Worm (Caenorhabditis elegans): ENCODE data around the gene srxa-4.

srxa-4 gene

DNA sequence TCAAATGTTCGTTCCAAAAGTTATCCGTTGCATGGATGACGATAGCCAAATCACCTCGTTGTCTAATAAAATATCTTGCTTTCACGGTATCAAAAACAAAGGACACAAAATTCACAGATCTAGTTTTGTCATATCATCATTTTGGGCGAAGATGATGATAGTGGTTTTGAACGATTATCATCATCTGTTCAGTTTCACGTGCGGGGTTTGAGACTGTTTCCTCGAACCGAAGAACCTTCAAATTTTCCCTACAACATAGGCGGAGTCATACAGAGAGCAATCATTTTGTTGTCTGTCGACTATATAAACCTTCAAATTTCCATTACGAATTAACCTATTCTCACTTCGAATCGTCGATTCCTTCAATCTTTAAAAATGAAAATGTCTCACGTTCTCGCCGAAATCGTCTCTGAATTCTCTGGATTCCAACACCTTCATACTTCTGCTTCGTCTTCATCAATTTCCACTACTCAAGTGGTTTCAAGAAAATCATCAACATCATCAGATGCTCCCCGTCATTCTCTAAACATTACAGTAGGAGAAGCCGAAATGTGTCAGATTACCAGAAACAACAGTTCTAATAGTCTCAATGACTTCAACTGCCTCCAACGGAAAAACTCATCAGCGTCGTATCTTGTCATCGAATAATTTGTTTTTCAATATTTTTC, 7.0 kb upstream of the srxa-4 start, which contains the start of gene F18E3.11 (continued):
- TF ChIP-seq ZK546.5 (tag; optimal IDR thresholded peaks at IDR 0.05) (no peak), ama-1 (optimal IDR thresholded peaks at IDR 0.05) (peak; percentile 94), hlh-11 (tag; optimal IDR thresholded peaks at IDR 0.05) (peak; percentile 71), nhr-102 (tag; optimal IDR thresholded peaks at IDR 0.05) (no peak), F49E8.2 (tag; optimal IDR thresholded peaks at IDR 0.05; ENCODE audit: borderline replicate concordance) (no peak), cey-2 (tag; optimal IDR thresholded peaks at IDR 0.05; ENCODE audit: borderline replicate concordance, insufficient read depth) (no peak), nhr-25 (tag; optimal IDR thresholded peaks at IDR 0.05; ENCODE audit: borderline replicate concordance, insufficient read depth) (peak; percentile 72), nhr-10 (tag; optimal IDR thresholded peaks at IDR 0.05) (no peak), lin-1 (GFP tag; IDR thresholded peaks at IDR 0.05) (no peak), duxl-1 (tag; optimal IDR thresholded peaks at IDR 0.05; ENCODE audit: poor library complexity) (peak; percentile 10), tra-1 (GFP tag; IDR thresholded peaks at IDR 0.05) (0 out of 2 replicates have a peak, but pooled peaks have one; percentile 29), hmg-1.1 (GFP tag; IDR thresholded peaks at IDR 0.05) (no peak), lin-38 (GFP tag; IDR thresholded peaks at IDR 0.05) (no peak)

- TF ChIP-seq php-3 (GFP tag; IDR thresholded peaks at IDR 0.05) (no peak), ceh-44 (GFP tag; IDR thresholded peaks at IDR 0.05) (no peak), ama-1 (optimal IDR thresholded peaks at IDR 0.05) (peak; percentile 96)
Observed at ce11 chrV:7414909-7415308, 5.4 kb upstream of the srxa-4 start, which contains the start of gene F18E3.12. TSS of gene F18E3.12 (plus strand) at chrV:7414985.

ce11 chrV:7415780-7416428, 4.4 kb upstream of the srxa-4 start, which contains the start of gene F18E3.13:
TSS of gene F18E3.13 (plus strand) at chrV:7416164.
- no peak for TF ChIP-seq snpc-1.2 (GFP tag; IDR thresholded peaks at IDR 0.05)
- no peak for TF ChIP-seq F26F4.8 (GFP tag; conservative IDR thresholded peaks at IDR 0.05)
- peak; percentile 50 for TF ChIP-seq cey-2 (tag; optimal IDR thresholded peaks at IDR 0.05; ENCODE audit: borderline replicate concordance, insufficient read depth)
- TF ChIP-seq lin-15B (tag; optimal IDR thresholded peaks at IDR 0.05), result no peak
- no peak for TF ChIP-seq Y105C5A.15 (GFP tag; IDR thresholded peaks at IDR 0.05)
- no peak for TF ChIP-seq mdt-29 (GFP tag; IDR thresholded peaks at IDR 0.05)
- peak; percentile 45; the same call in 1 of the 2 replicates for TF ChIP-seq T26A8.4 (GFP tag; IDR thresholded peaks at IDR 0.05)
- TF ChIP-seq gei-8 (GFP tag; optimal IDR thresholded peaks at IDR 0.05), result peak; percentile 37
- peak; percentile 77 for TF ChIP-seq hlh-30 (tag; optimal IDR thresholded peaks at IDR 0.05; ENCODE audit: insufficient read depth)
- no peak for TF ChIP-seq lim-7 (GFP tag; IDR thresholded peaks at IDR 0.05)
- peak; percentile 19 to 60 for TF ChIP-seq hif-1 (tag; optimal IDR thresholded peaks at IDR 0.05)
- TF ChIP-seq nhr-111 (GFP tag; optimal IDR thresholded peaks at IDR 0.05), result no peak
- TF ChIP-seq egl-27 (tag; optimal IDR thresholded peaks at IDR 0.05), result no peak
- TF ChIP-seq duxl-1 (tag; optimal IDR thresholded peaks at IDR 0.05; ENCODE audit: poor library complexity), result peak; percentile 36
- peak; percentile 84 for TF ChIP-seq nhr-28 (tag; optimal IDR thresholded peaks at IDR 0.05)
- TF ChIP-seq dpl-1 (GFP tag; optimal IDR thresholded peaks at IDR 0.05), result peak; percentile 9
- no peak for TF ChIP-seq jun-1 (tag; optimal IDR thresholded peaks at IDR 0.05)
- TF ChIP-seq php-3 (GFP tag; IDR thresholded peaks at IDR 0.05), result no peak
- TF ChIP-seq mep-1 (tag; optimal IDR thresholded peaks at IDR 0.05), result peak; percentile 54
- TF ChIP-seq hlh-11 (tag; optimal IDR thresholded peaks at IDR 0.05), result peak; percentile 84
- peak; percentile 24; the same call in 1 of the 2 replicates for TF ChIP-seq madf-9 (GFP tag; conservative IDR thresholded peaks at IDR 0.05)
- peak; percentile 64 for TF ChIP-seq dmd-6 (GFP tag; IDR thresholded peaks at IDR 0.05)
- TF ChIP-seq aha-1 (tag), result peak; percentile 67
- TF ChIP-seq nhr-76 (tag; optimal IDR thresholded peaks at IDR 0.05), result no peak
- no peak for TF ChIP-seq nhr-11 (tag; optimal IDR thresholded peaks at IDR 0.05)
- no peak for TF ChIP-seq lin-13 (GFP tag; optimal IDR thresholded peaks at IDR 0.05)
- TF ChIP-seq mxl-2 (GFP tag; conservative IDR thresholded peaks at IDR 0.05), result 0 out of 2 replicates have a peak, but pooled peaks have one; percentile 22
- TF ChIP-seq ceh-20 (GFP tag; IDR thresholded peaks at IDR 0.05), result no peak; the same call in 1 of the 2 replicates
- peak; percentile 93 for TF ChIP-seq ama-1 (optimal IDR thresholded peaks at IDR 0.05)
- peak in 1 of 2 experiments; percentile 55 for TF ChIP-seq unc-62 (GFP tag; optimal IDR thresholded peaks at IDR 0.05 in 1 of 2)
- TF ChIP-seq unc-62 (tag; optimal IDR thresholded peaks at IDR 0.05), result no peak
- no peak for TF ChIP-seq ceh-62 (tag; optimal IDR thresholded peaks at IDR 0.05)
- no peak for TF ChIP-seq zag-1 (tag; optimal IDR thresholded peaks at IDR 0.05)
- no peak for TF ChIP-seq madf-5 (GFP tag; IDR thresholded peaks at IDR 0.05)
